Worm (Caenorhabditis elegans): Measurements from ENCODE around the gene C25E10.8.

DNA sequence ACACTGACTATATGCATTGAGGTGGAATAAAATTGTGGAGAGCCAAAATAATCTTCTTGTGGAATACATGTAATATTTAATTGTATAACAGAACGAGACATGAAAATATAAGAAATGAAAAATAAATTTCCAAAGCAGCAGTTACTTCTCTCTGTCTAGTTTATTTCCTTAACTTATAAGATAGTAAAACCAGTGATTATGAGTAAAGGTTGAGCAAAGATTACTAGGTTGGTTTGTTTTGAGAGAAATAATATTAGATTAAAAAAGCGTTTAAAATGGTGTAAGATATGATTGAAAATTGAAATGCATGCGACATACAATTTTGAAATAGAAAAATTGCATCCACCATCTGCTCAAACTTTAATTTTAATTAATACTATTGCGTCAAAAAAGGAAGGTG lies 40.1 kb downstream of the C25E10.8 start, which contains the start of gene srh-201:
- TF ChIP-seq hlh-8 (tag; optimal IDR thresholded peaks at IDR 0.05) (no peak), nfya-1 (tag; optimal IDR thresholded peaks at IDR 0.05) (no peak), syd-9 (tag; optimal IDR thresholded peaks at IDR 0.05) (no peak), ceh-14 (tag; optimal IDR thresholded peaks at IDR 0.05) (no peak), ama-1 (optimal IDR thresholded peaks at IDR 0.05) (no peak), nhr-11 (tag; optimal IDR thresholded peaks at IDR 0.05) (no peak), sox-4 (tag; optimal IDR thresholded peaks at IDR 0.05) (no peak), fax-1 (tag; optimal IDR thresholded peaks at IDR 0.05) (no peak), ceh-30 (tag; optimal IDR thresholded peaks at IDR 0.05) (no peak), npax-4 (tag; optimal IDR thresholded peaks at IDR 0.05) (no peak), nhr-232 (tag; optimal IDR thresholded peaks at IDR 0.05) (no peak), ref-2 (tag; optimal IDR thresholded peaks at IDR 0.05) (no peak), K02D7.2 (tag; optimal IDR thresholded peaks at IDR 0.05) (no peak)
